Worm (Caenorhabditis elegans) whole organism, L4/young adult: ENCODE measurements around the gene F43G6.4.

ENCODE experiments used
- W03F9.2 ChIP-seq: fragments of 150-350 bp; optimal IDR thresholded peaks from 2 replicates; lab custom pipeline; 2014; ENCODE audit warnings: missing biosample characterization, missing genetic modification characterization
- dao-5 ChIP-seq: sonication (generic microtip); optimal IDR thresholded peaks from 2 replicates; lab custom pipeline; 2016; ENCODE audit warnings: missing genotype, missing genetic modification characterization, moderate library complexity, missing compliant biosample characterization
- him-1 ChIP-seq: sonication (generic microtip); optimal IDR thresholded peaks from 2 replicates; lab custom pipeline; 2016; ENCODE audit warnings: missing genotype, missing genetic modification reagents, missing genetic modification characterization, missing compliant biosample characterization

F43G6.4 gene

ce11 chrII:11790458-11790857 lies at the start of gene F43G6.4:
Gene F43G6.4, plus strand, starts transcription at chrII:11790758.
- no peak for TF ChIP-seq him-1 (tag; lab: Kevin White, UChicago)
- no peak for TF ChIP-seq W03F9.2 (tag; lab: Kevin White, UChicago)
- no peak for TF ChIP-seq dao-5 (tag; lab: Kevin White, UChicago)

- no peak for TF ChIP-seq W03F9.2 (tag; lab: Kevin White, UChicago)
- no peak for TF ChIP-seq him-1 (tag; lab: Kevin White, UChicago)
- TF ChIP-seq dao-5 (tag; lab: Kevin White, UChicago): no peak
Measured at ce11 chrII:11742320-11742719, 48.2 kb upstream of the F43G6.4 start.

ce11 chrII:11746782-11747288 lies 43.7 kb upstream of the F43G6.4 start:
- TF ChIP-seq him-1 (tag; lab: Kevin White, UChicago) (peak; percentile 91), dao-5 (tag; lab: Kevin White, UChicago) (no peak), W03F9.2 (tag; lab: Kevin White, UChicago) (no peak)

ce11 chrII:11747889-11748288 lies 42.7 kb upstream of the F43G6.4 start:
- TF ChIP-seq dao-5 (tag; lab: Kevin White, UChicago) (no peak), him-1 (tag; lab: Kevin White, UChicago) (no peak), W03F9.2 (tag; lab: Kevin White, UChicago) (no peak)

ce11 chrII:11748494-11748893 lies 42.1 kb upstream of the F43G6.4 start, which contains the start of the genes F44E5.17 and gpb-1:
Gene F44E5.17, minus strand, starts transcription at chrII:11748594.
Gene gpb-1, minus strand, starts transcription at chrII:11748611.
- TF ChIP-seq him-1 (tag; lab: Kevin White, UChicago): no peak
- TF ChIP-seq W03F9.2 (tag; lab: Kevin White, UChicago): no peak
- TF ChIP-seq dao-5 (tag; lab: Kevin White, UChicago): no peak

- peak; percentile 17 for TF ChIP-seq W03F9.2 (tag; lab: Kevin White, UChicago)
- peak; percentile 82 for TF ChIP-seq dao-5 (tag; lab: Kevin White, UChicago)
- TF ChIP-seq him-1 (tag; lab: Kevin White, UChicago): peak; percentile 93
Measured at ce11 chrII:11749490-11750172, 40.9 kb upstream of the F43G6.4 start.

ce11 chrII:11751615-11752174 lies 38.9 kb upstream of the F43G6.4 start:
- TF ChIP-seq him-1 (tag; lab: Kevin White, UChicago) (peak; percentile 76), dao-5 (tag; lab: Kevin White, UChicago) (no peak)

ce11 chrII:11753186-11753585 lies 37.4 kb upstream of the F43G6.4 start:
- TF ChIP-seq W03F9.2 (tag; lab: Kevin White, UChicago) (no peak), him-1 (tag; lab: Kevin White, UChicago) (no peak), dao-5 (tag; lab: Kevin White, UChicago) (no peak)

ce11 chrII:11756684-11757107 lies 33.9 kb upstream of the F43G6.4 start:
- no peak for TF ChIP-seq dao-5 (tag; lab: Kevin White, UChicago)
- peak; percentile 87 for TF ChIP-seq W03F9.2 (tag; lab: Kevin White, UChicago)
- TF ChIP-seq him-1 (tag; lab: Kevin White, UChicago): peak; percentile 13

ce11 chrII:11759277-11759676 lies 31.3 kb upstream of the F43G6.4 start, which contains the start of the genes F44E5.4 and F44E5.5:
Gene F44E5.4, minus strand, starts transcription at chrII:11759311.
Gene F44E5.5, plus strand, starts transcription at chrII:11759662.
- peak; percentile 35 for TF ChIP-seq him-1 (tag; lab: Kevin White, UChicago)

- TF ChIP-seq dao-5 (tag; lab: Kevin White, UChicago): no peak
- TF ChIP-seq W03F9.2 (tag; lab: Kevin White, UChicago): peak; percentile 92
- TF ChIP-seq him-1 (tag; lab: Kevin White, UChicago): no peak
Measured at ce11 chrII:11761806-11762512, 28.6 kb upstream of the F43G6.4 start.

ce11 chrII:11765506-11766152 lies 24.9 kb upstream of the F43G6.4 start:
- no peak for TF ChIP-seq him-1 (tag; lab: Kevin White, UChicago)
- no peak for TF ChIP-seq W03F9.2 (tag; lab: Kevin White, UChicago)
- no peak for TF ChIP-seq dao-5 (tag; lab: Kevin White, UChicago)

- no peak for TF ChIP-seq him-1 (tag; lab: Kevin White, UChicago)
- no peak for TF ChIP-seq dao-5 (tag; lab: Kevin White, UChicago)
- no peak for TF ChIP-seq W03F9.2 (tag; lab: Kevin White, UChicago)
Measured at ce11 chrII:11766472-11766871, 24.1 kb upstream of the F43G6.4 start, which contains the start of gene F44E5.2. Gene F44E5.2, plus strand, starts transcription at chrII:11766772.
